Fruit fly (Drosophila melanogaster): ENCODE data around the gene Qsox3.

The Qsox3 gene

DNA sequence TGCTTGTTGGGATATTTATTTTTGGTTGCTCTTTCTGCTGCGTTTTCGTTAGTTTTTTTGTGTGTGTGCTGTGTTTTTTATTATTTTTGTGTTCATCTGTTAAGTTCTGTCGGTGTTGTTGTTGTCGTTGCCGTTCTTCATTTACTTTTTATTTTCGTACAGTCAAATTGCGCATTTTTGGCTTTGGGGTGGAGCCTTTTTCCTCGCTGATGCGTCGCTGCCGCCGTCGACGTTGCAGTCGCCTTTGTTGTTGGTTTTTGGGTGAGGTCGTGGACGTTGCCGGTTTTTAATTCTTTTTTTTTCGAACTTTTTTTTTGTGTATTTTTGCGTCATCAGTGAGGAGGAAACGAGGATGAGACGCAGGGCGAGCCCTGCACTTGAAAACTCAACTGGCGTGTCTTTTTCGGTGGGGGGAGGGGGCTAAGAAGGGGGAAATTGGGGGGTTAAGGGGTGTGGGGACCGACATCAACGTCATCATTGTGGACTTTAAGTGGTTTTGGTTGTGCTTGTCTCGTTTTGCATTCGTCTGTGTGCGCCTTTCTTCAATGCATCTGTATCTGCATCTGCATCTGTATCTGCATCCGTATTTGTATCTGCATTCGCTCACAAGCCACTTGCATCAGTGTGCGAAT lies 27.0 kb downstream of the Qsox3 start:
- no peak for TF ChIP-seq CG17801 (GFP tag; optimal IDR thresholded peaks at IDR 0.05; ENCODE audit: partially characterized antibody)

DNA sequence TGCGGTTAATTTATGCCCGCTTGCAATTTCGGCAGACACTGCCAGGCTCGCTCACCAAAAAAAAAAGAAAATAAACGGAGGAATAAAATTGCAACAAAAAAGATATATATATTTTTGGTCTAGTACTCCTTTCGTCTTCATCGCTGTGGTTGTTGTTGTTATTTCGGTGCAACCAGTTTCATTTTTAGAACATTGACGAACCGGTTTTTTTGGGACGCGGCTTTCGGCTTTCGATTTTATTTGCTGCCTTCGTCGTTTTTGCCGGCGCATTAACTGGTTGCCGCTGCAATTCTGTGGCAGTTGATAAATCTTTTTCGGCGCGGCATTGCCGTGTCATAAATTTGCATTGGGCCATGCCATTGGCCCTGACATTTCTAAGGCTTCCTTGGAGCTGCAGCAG lies 27.5 kb downstream of the Qsox3 start:
- TF ChIP-seq CG17801 (GFP tag; optimal IDR thresholded peaks at IDR 0.05; ENCODE audit: partially characterized antibody) = no peak

DNA sequence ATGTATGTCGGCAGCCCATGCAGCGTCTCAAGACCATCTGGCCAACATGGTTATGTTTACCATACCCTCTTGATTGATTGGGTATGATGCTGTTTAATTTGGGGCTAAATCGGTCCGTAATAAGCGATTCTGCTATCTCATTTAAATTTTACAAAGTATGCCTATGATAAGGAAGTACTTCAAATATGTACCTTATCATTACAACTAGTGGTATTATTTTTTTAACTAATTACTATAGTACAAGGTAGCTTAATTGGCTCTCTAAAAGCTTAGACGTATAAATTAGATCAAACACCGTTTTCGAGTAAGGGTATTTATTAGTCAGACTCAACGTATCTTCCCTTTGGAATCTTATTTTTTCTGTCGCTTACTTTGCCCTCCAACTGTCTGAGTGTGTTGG lies 28.6 kb downstream of the Qsox3 start:
- TF ChIP-seq CG17801 (GFP tag; optimal IDR thresholded peaks at IDR 0.05; ENCODE audit: partially characterized antibody) = no peak

DNA sequence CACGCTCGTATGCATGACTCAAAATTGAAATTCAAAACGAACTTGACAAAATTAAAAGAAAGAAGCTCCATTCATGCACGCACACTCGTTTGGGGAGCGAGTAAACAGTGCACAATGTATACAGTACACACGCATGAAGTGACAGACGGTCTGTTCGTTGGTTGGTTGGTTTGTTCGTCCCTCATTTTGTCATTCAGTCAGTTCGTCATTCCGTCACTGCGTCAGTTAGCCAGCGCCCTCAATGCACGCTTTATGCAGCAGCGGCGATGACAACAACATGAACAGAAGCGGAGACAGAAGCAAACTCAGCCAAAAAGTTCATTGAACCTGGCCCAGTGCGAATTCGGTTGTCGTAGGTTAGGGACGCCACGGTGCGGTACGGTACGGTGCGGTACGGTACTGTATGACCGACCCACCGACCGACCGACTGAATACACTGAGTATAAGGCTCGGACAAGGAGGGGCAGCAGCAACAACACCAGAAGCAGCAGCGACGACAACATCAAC lies 29.3 kb downstream of the Qsox3 start:
- no peak for TF ChIP-seq CG17801 (GFP tag; optimal IDR thresholded peaks at IDR 0.05; ENCODE audit: partially characterized antibody)

DNA sequence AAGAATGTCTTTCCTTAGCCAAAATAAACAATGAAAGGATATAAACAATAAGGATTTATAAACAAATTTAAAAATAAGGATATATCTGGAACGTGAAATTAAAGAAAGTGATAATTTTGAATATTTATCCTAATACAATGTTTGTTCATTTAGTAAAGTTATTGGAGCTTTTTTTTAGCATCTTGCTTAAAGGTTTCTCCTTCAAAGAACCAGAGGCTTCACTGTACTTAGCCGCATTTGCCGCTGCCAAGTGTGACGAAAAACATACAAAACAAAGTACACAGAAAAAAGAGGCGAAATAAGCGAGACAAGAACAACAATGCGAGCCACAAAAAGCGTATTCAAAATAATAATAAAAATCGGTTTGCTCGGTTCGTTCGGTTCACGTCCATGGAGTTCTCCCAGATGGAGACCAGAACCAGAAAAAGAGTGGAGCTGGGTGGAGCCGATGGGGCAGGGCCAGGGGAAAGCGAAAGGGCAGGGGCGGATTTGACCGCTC lies 29.9 kb downstream of the Qsox3 start:
- no peak for TF ChIP-seq CG17801 (GFP tag; optimal IDR thresholded peaks at IDR 0.05; ENCODE audit: partially characterized antibody)

DNA sequence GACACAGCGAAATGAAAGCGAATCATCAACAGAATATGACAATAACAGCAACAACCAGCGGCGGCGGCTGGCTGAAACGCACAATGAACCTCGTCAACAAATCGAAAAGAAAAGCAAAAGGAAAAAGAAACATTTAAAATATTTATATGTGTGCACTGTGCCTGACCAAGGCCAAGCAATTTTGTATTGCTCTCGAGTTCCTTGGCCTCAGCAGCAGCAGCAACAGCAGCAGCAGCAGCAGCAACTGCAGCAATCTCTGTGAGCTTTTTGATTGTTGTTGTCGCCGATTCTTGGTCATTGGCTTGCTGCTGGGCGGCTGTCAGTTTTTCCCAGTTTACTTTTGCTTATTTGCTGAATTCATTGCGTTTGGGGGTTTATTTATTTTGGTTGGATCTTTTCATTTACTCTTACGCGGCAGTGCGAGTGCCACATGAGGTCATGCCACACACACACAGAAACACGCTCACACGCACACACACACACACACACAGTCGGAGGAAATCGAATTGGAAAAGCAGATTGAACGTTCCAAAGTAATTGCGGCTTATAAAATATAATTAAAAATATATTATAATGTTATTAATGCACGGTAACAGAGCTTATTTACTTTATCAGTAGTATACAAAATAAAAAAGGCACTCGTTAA lies 32.5 kb downstream of the Qsox3 start:
- no peak for TF ChIP-seq CG17801 (GFP tag; optimal IDR thresholded peaks at IDR 0.05; ENCODE audit: partially characterized antibody)

DNA sequence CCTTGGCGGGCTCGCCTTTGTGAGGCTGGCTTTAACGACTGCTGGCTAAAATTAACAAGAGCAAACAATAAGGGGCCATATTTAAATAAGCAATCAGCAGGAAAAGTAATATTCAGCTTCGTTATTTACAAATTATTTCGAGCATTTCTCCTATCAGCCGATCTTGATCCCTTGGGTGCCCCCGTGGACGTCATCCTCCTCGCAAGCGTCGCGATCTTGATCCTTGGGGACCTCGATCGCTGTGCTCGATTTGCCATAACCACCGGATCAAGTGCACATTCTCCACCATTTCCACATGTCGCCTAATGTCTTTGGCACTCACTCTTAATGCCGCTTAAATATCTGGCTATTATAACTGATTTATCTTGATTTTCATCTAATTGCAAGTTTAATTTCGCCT lies 33.0 kb downstream of the Qsox3 start:
- TF ChIP-seq CG17801 (GFP tag; optimal IDR thresholded peaks at IDR 0.05; ENCODE audit: partially characterized antibody) = no peak

DNA sequence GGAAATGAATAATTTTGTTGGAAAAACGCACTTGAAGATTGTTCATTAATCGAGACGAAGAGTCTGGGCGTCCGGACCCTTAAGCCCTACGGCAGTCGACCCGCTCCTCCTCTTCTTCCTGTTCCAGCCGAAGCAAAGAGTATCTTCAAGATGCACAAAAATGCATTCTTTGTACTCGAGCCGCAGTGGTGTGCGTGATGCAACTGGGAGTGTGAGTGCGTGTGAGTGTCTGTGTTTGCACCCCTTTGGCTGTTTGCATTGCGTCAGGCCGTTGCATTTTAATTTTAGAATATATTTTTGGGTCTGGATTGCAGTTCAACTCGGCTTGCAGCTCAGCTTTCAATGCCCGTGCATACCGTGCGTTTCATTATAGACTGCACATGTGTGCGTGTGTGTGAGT lies 34.1 kb downstream of the Qsox3 start:
- TF ChIP-seq CG17801 (GFP tag; optimal IDR thresholded peaks at IDR 0.05; ENCODE audit: partially characterized antibody) = no peak

DNA sequence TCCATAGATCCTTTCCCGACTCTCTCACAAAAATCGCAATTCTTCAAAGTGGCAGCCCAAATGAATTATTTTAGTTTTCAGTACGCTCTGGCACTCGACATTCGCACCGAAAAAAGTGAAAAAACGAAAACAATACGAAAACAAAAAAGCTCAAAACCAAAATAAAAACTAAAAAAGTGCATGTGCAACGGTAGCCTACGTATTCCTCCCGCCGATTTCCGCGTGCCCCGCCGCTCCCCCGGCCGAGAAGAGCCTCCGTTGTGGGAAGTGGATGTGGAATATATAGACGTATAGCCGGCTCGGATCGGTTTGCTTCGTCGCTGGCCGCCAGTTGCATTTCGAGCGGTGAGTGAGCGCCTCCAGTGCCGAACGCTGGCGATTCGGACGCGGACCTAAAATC lies 36.5 kb downstream of the Qsox3 start:
- TF ChIP-seq CG17801 (GFP tag; optimal IDR thresholded peaks at IDR 0.05; ENCODE audit: partially characterized antibody) = peak; percentile 31

DNA sequence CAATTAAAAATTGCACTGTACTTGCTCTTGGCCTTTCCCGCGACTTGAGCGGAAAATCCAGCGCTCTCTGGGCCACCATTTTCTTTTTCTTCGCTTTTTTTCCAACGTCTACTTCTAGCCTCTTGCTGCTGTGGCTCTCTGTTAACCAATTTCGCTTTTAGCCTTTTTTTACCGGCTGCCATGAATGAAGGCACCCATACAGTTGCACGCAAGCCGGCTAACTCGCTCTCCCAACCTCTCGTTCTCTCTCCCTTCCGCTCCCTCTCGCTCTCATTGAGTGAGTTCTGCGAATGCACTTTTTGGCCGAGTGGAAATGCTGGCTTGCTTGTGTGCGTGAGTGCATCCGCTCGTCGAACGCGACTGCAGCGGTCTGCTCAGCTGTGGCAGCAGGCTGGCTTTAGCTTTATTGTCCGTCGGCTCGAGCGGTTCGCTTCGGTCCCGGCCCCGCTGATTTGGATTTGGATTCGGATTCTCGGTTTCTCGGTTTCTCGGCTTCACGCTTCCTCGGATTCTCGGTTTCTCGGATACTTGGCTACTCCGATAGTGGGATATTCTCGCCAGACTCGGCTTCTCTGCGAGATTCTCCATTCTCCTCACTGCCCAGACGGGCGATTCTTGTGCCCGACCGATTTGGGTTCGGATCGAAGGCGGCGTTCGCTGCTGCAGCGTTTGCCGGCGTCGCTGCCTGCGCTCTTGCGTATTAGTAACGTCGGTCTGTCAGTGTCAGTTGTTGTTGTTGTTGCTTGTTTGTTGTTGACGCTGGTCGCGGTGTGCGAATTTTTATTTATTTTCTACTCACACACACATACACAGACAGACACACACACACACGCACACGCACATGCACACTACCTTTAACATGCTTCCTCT lies 37.3 kb downstream of the Qsox3 start, which contains the start of gene Eip93F:
Eip93F (plus strand) TSS at position 424 of the 870 bp plus-strand sequence.
- peak; percentile 26 for TF ChIP-seq CG17801 (GFP tag; optimal IDR thresholded peaks at IDR 0.05; ENCODE audit: partially characterized antibody)

DNA sequence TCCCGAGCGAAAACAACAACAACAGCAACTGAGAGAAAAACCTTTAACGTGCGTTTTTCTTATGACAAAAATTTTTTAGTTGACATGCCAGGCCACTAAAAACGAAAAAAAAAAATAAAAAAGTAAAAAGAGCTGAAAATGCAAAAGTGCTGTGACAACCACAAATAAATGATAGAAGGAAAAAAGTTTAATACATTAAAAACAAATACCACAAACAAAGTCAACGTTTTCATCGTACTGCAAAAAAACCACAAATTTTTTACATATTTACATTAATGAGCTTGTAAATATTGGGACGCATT lies 37.9 kb downstream of the Qsox3 start:
- no peak for TF ChIP-seq CG17801 (GFP tag; optimal IDR thresholded peaks at IDR 0.05; ENCODE audit: partially characterized antibody)

DNA sequence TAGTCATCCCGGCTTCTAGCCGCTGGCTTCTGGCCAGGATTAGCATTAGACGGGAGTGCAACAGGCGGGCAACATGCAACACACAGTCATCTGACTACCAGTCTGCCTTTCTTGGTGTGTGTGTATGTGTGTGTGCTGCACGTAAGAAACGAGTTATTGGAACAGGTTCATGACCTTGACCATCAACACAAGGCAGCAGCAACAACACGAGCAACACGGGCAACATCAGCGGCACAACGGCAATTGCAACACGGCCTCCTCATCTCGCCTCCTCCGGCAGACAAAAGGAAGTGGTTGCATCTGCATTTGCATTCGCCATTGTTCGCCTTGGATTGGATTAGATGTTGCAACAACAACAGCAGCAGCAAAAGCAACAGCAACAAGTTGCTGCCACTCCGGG lies 39.8 kb downstream of the Qsox3 start:
- no peak for TF ChIP-seq CG17801 (GFP tag; optimal IDR thresholded peaks at IDR 0.05; ENCODE audit: partially characterized antibody)

DNA sequence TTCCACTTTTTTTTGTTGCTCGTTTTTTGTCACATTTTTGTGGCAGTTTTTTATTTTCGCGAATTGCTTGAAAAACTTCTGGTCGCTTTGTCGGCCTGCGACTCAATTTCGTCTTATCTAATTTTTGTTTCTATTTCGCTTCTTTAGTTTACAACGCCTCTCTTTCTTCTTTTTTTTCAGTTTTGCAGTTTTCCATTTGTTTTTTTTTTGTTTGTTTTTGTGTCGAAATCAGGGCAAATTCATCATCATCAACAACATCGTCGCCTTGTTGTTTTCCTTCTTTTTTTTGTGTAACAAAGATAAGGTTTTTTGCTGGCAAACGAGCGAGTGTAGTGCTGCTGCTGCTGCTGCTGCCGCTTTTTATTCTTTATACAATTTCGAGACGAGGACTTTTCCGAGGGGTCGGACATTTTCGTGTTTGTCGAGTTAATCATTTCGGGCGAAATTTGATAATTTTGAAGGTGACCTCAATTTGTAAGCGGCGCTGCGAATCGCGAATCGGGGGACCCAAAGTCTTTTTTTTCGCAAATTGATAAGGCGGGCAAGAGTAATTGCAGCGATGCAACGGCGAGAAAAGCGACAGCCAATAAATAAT lies 42.5 kb downstream of the Qsox3 start:
- no peak for TF ChIP-seq CG17801 (GFP tag; optimal IDR thresholded peaks at IDR 0.05; ENCODE audit: partially characterized antibody)

DNA sequence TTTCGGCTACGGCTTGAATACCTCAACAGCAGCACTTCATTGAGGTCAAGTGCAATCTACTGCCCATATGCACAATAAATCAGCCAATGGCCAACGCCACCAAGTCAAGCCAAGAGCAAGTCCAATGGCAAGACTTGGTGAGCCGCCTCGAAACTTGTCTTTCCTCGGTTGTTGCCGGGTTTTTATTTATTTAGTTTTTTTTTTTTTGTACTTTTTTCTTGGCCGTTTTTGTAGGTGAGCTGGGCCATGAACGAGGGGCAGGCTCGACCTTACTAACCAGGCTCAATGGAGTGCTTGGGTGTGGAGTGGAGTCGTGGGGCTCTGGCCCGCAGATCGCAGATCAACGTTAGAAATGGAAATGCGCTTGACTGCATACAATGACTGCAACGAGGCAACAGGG lies 44.7 kb downstream of the Qsox3 start:
- no peak for TF ChIP-seq CG17801 (GFP tag; optimal IDR thresholded peaks at IDR 0.05; ENCODE audit: partially characterized antibody)
